Worm (Caenorhabditis elegans): Measurements from ENCODE around the gene zip-1.
A peak's percentile ranks its signal among the peaks of the same experiment; 100 is the strongest.

The zip-1 gene

ce11 chrIII:12369476-12369875 is 35.9 kb downstream of the zip-1 start:
- TF ChIP-seq lin-39 (tag; optimal IDR thresholded peaks at IDR 0.05) (peak; percentile 73), nhr-67 (tag; optimal IDR thresholded peaks at IDR 0.05) (no peak), ceh-82 (tag; optimal IDR thresholded peaks at IDR 0.05) (no peak), jun-1 (tag; optimal IDR thresholded peaks at IDR 0.05) (no peak), lin-15B (tag; optimal IDR thresholded peaks at IDR 0.05) (peak; percentile 55), nhr-23 (tag; optimal IDR thresholded peaks at IDR 0.05) (peak; percentile 58), nhr-25 (tag; optimal IDR thresholded peaks at IDR 0.05) (peak; percentile 31), fkh-10 (GFP tag; optimal IDR thresholded peaks at IDR 0.05) (peak; percentile 3), nhr-237 (tag; optimal IDR thresholded peaks at IDR 0.05) (no peak), ztf-11 (tag; optimal IDR thresholded peaks at IDR 0.05) (no peak), ceh-28 (tag; optimal IDR thresholded peaks at IDR 0.05) (no peak), ama-1 (optimal IDR thresholded peaks at IDR 0.05) (peak; percentile 52), hmg-11 (tag; optimal IDR thresholded peaks at IDR 0.05) (peak; percentile 73), daf-12 (tag; optimal IDR thresholded peaks at IDR 0.05) (no peak), pha-4 (tag; optimal IDR thresholded peaks at IDR 0.05) (no peak), nfya-1 (tag; optimal IDR thresholded peaks at IDR 0.05; ENCODE audit: insufficient read depth) (peak; percentile 77)

- TF ChIP-seq hmg-11 (tag; optimal IDR thresholded peaks at IDR 0.05) (peak; percentile 32), nfya-1 (tag; optimal IDR thresholded peaks at IDR 0.05; ENCODE audit: insufficient read depth) (peak; percentile 62), nhr-23 (tag; optimal IDR thresholded peaks at IDR 0.05) (peak; percentile 53), mml-1 (tag; optimal IDR thresholded peaks at IDR 0.05) (no peak), lin-15B (tag; optimal IDR thresholded peaks at IDR 0.05) (peak; percentile 63), nhr-28 (tag; optimal IDR thresholded peaks at IDR 0.05) (no peak), jun-1 (tag; optimal IDR thresholded peaks at IDR 0.05) (peak; percentile 22), nhr-43 (tag; optimal IDR thresholded peaks at IDR 0.05; ENCODE audit: poor library complexity, severe bottlenecking) (peak; percentile 64), skn-1 (tag; optimal IDR thresholded peaks at IDR 0.05) (peak; percentile 97), nhr-25 (tag; optimal IDR thresholded peaks at IDR 0.05) (peak; percentile 10), lsy-12 (tag; optimal IDR thresholded peaks at IDR 0.05) (peak; percentile 43), pha-4 (tag; optimal IDR thresholded peaks at IDR 0.05) (peak; percentile 50), ama-1 (optimal IDR thresholded peaks at IDR 0.05) (peak; percentile 34), elt-2 (tag; optimal IDR thresholded peaks at IDR 0.05) (peak; percentile 1), ztf-4 (tag; optimal IDR thresholded peaks at IDR 0.05) (no peak), egl-27 (tag; optimal IDR thresholded peaks at IDR 0.05) (no peak)
Measured at ce11 chrIII:12370011-12370506, 36.5 kb downstream of the zip-1 start, which contains the start of gene rpt-6. rpt-6 (plus strand) TSS chrIII:12370456.

- no peak for TF ChIP-seq nhr-23 (tag; optimal IDR thresholded peaks at IDR 0.05)
- TF ChIP-seq ztf-11 (tag; optimal IDR thresholded peaks at IDR 0.05), result no peak
- no peak for TF ChIP-seq nhr-76 (tag; optimal IDR thresholded peaks at IDR 0.05)
- TF ChIP-seq elt-3 (tag; optimal IDR thresholded peaks at IDR 0.05), result no peak
- TF ChIP-seq nfya-1 (tag; optimal IDR thresholded peaks at IDR 0.05; ENCODE audit: insufficient read depth), result no peak
- TF ChIP-seq fkh-10 (GFP tag; optimal IDR thresholded peaks at IDR 0.05), result no peak
- no peak for TF ChIP-seq pha-4 (tag; optimal IDR thresholded peaks at IDR 0.05)
- TF ChIP-seq mdl-1 (tag; optimal IDR thresholded peaks at IDR 0.05), result no peak
- no peak for TF ChIP-seq elt-1 (tag; optimal IDR thresholded peaks at IDR 0.05)
- no peak for TF ChIP-seq zag-1 (tag; optimal IDR thresholded peaks at IDR 0.05)
- no peak for TF ChIP-seq aly-2 (tag; optimal IDR thresholded peaks at IDR 0.05)
- no peak for TF ChIP-seq lin-39 (tag; optimal IDR thresholded peaks at IDR 0.05)
- TF ChIP-seq nhr-28 (tag; optimal IDR thresholded peaks at IDR 0.05), result no peak
- no peak for TF ChIP-seq R02D3.7 (tag; optimal IDR thresholded peaks at IDR 0.05)
- TF ChIP-seq pqm-1 (tag; optimal IDR thresholded peaks at IDR 0.05), result no peak
- TF ChIP-seq skn-1 (tag; optimal IDR thresholded peaks at IDR 0.05), result no peak
- no peak for TF ChIP-seq snpc-4 (tag; optimal IDR thresholded peaks at IDR 0.05)
- TF ChIP-seq eor-1 (tag; optimal IDR thresholded peaks at IDR 0.05), result no peak
- no peak for TF ChIP-seq fkh-2 (tag; optimal IDR thresholded peaks at IDR 0.05)
Measured at ce11 chrIII:12372080-12373065, 38.8 kb downstream of the zip-1 start.
